Worm (Caenorhabditis elegans): ENCODE results near the gene sgn-1.

- no peak for TF ChIP-seq dmd-6 (GFP tag; IDR thresholded peaks at IDR 0.05)
- TF ChIP-seq lin-15B (tag; optimal IDR thresholded peaks at IDR 0.05) = no peak
- no peak for TF ChIP-seq unc-39 (tag; optimal IDR thresholded peaks at IDR 0.05)
- TF ChIP-seq nhr-76 (tag; optimal IDR thresholded peaks at IDR 0.05) = no peak
- no peak for TF ChIP-seq ceh-82 (tag; optimal IDR thresholded peaks at IDR 0.05)
- no peak for TF ChIP-seq zag-1 (tag; optimal IDR thresholded peaks at IDR 0.05)
- TF ChIP-seq Y75B8A.6 (GFP tag; IDR thresholded peaks at IDR 0.05) = no peak
- TF ChIP-seq lin-39 (tag; optimal IDR thresholded peaks at IDR 0.05) = no peak
- TF ChIP-seq mep-1 (tag; optimal IDR thresholded peaks at IDR 0.05) = no peak
- no peak for TF ChIP-seq ama-1 (optimal IDR thresholded peaks at IDR 0.05)
- TF ChIP-seq lin-13 (GFP tag; optimal IDR thresholded peaks at IDR 0.05) = no peak
- TF ChIP-seq zip-11 (GFP tag; IDR thresholded peaks at IDR 0.05) = no peak
- no peak for TF ChIP-seq lsy-2 (tag; optimal IDR thresholded peaks at IDR 0.05)
- TF ChIP-seq Y48G9A.11 (GFP tag; IDR thresholded peaks at IDR 0.05) = no peak
Observed at ce11 chrII:8829189-8829588, 45.7 kb upstream of the sgn-1 start, which contains the start of gene F46C5.2.
